Fruit fly (Drosophila melanogaster): ENCODE data around the gene RpL9.

RpL9 gene

DNA sequence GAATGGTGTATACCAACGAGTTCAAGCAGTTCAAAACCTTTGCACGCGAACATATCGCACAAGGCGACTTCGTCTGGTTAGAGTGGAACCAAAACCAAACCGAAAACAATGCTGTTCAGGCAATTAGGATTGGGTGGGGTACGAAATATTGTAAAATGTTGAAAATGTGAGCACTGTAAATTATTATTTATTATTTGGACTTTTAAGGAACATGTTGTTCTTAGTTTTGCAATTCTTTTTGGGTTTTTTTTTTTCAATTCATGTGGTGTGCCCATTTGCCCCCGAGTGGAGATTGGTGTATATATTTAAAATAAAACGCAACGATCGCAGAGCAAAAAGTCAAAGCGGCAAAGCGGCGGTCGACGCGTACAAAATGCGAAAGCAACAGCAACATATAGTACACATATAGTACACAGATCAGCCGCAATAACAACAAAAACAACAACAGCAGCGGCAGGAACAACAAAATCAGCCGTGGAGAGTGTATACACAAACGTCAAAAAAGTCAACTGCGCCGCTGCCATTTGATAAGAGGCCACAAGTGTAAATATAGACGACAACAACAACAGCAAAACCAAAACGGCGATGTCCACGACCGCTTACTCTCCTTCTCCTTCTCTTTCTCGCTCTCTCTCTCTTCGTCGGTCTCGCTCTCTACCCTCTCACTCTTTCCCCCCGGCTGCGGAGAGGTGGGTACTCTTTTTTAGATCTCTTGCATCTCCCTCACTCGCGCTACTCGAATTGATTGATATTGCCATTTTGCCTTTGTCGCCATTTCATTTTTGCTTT, 40.9 kb upstream of the RpL9 start (continued):
- TF ChIP-seq klu (GFP tag; IDR thresholded peaks at IDR 0.05) (no peak), CG9437 (GFP tag; optimal IDR thresholded peaks at IDR 0.05) (no peak), Atf-2 (GFP tag; optimal IDR thresholded peaks at IDR 0.05) (peak; percentile 3), Taf1 (GFP tag; IDR thresholded peaks at IDR 0.05) (no peak), lab (GFP tag; optimal IDR thresholded peaks at IDR 0.05) (peak; percentile 69), stc (GFP tag; IDR thresholded peaks at IDR 0.05) (no peak; the same call in 1 of the 2 replicates), CG9215 (GFP tag; IDR thresholded peaks at IDR 0.05) (no peak), CG1647 (GFP tag; optimal IDR thresholded peaks at IDR 0.05) (no peak), gem (tag; optimal IDR thresholded peaks at IDR 0.05) (peak; percentile 44), wek (GFP tag; optimal IDR thresholded peaks at IDR 0.05) (peak; percentile 26), cad (GFP tag; optimal IDR thresholded peaks at IDR 0.05) (no peak), CG2712 (tag; optimal IDR thresholded peaks at IDR 0.05) (peak; percentile 16), CG17912 (GFP tag; optimal IDR thresholded peaks at IDR 0.05) (no peak), insv (GFP tag; optimal IDR thresholded peaks at IDR 0.05) (no peak), mirr (GFP tag; optimal IDR thresholded peaks at IDR 0.05) (peak; percentile 56), tgo (GFP tag; IDR thresholded peaks at IDR 0.05) (peak; percentile 45; the same call in 2 of the 3 replicates), Fer3 (tag; optimal IDR thresholded peaks at IDR 0.05) (peak; percentile 21), ase (GFP tag; IDR thresholded peaks at IDR 0.05) (no peak), br (optimal IDR thresholded peaks at IDR 0.05) (no peak), Dref (GFP tag; IDR thresholded peaks at IDR 0.05) (no peak), sens (GFP tag) (peak; percentile 82), sisA (GFP tag; IDR thresholded peaks at IDR 0.05) (peak; percentile 31; the same call in 1 of the 2 replicates), CG6854 (GFP tag; optimal IDR thresholded peaks at IDR 0.05) (peak; percentile 18), CG14710 (tag; optimal IDR thresholded peaks at IDR 0.05) (peak; percentile 17), CG6654 (GFP tag; optimal IDR thresholded peaks at IDR 0.05) (no peak), grn (GFP tag; optimal IDR thresholded peaks at IDR 0.05) (peak; percentile 58), CG17328 (GFP tag; IDR thresholded peaks at IDR 0.05) (no peak), Deaf1 (tag; optimal IDR thresholded peaks at IDR 0.05) (peak; percentile 46), ci (GFP tag; IDR thresholded peaks at IDR 0.05) (peak; percentile 53; the same call in 1 of the 3 replicates), NC2α (GFP tag; optimal IDR thresholded peaks at IDR 0.05) (no peak), CG10267 (tag; optimal IDR thresholded peaks at IDR 0.05) (no peak), disco-r (GFP tag; optimal IDR thresholded peaks at IDR 0.05) (peak; percentile 39), CG7839 (tag; optimal IDR thresholded peaks at IDR 0.05) (peak; percentile 29), CG14014 (GFP tag; IDR thresholded peaks at IDR 0.05) (peak; percentile 34; the same call in 1 of the 2 replicates), CG18011 (GFP tag; optimal IDR thresholded peaks at IDR 0.05) (no peak), bbx (GFP tag; IDR thresholded peaks at IDR 0.05; ENCODE audit: partially characterized antibody) (no peak), CG8089 (GFP tag; optimal IDR thresholded peaks at IDR 0.05) (peak; percentile 17), CG4820 (GFP tag; optimal IDR thresholded peaks at IDR 0.05) (no peak), dan (GFP tag; IDR thresholded peaks at IDR 0.05) (no peak), trh (GFP tag; optimal IDR thresholded peaks at IDR 0.05) (peak; percentile 35), Oaz (GFP tag; IDR thresholded peaks at IDR 0.05) (no peak), CG31365 (tag; optimal IDR thresholded peaks at IDR 0.05) (peak; percentile 11), CoRest (tag; optimal IDR thresholded peaks at IDR 0.05) (peak; percentile 12), Atf6 (GFP tag; IDR thresholded peaks at IDR 0.05) (peak; percentile 31; the same call in 1 of the 2 replicates), bowl (GFP tag; IDR thresholded peaks at IDR 0.05) (no peak), h (optimal IDR thresholded peaks at IDR 0.05) (no peak), chn (GFP tag; optimal IDR thresholded peaks at IDR 0.05) (no peak), yki (optimal IDR thresholded peaks at IDR 0.05) (peak; percentile 32), CG11723 (GFP tag; optimal IDR thresholded peaks at IDR 0.05) (peak; percentile 25), CG10543 (GFP tag; optimal IDR thresholded peaks at IDR 0.05) (peak; percentile 76), CG15514 (GFP tag; optimal IDR thresholded peaks at IDR 0.05) (peak; percentile 41)

Data from whole organism, embryonic.